Fruit fly (Drosophila melanogaster): Measurements from ENCODE around the gene CG34106.

CG34106 gene

DNA sequence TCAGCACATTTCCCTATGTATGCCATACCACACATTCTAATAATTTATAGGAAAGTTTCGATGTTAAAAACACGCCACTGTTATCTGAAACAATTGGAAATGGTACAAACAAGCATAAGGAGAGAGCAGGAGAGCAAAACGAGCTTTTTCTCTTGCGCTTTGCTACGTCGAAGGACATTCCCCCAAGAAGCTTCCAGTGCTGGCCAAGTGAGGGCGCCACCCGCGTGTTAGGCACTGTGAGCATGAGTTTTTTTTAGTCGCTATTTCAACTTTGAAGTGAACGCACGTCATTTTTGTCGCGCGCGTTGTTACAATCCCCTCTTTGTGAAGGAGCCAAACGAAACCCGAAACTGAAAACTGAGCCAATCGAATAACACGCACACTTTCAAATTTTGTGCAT is at the start of gene CG34106, which contains the start of gene beat-IIIa:
Gene CG34106, plus strand, starts transcription at position 230 of the 400 bp plus-strand sequence.
Gene beat-IIIa, plus strand, starts transcription at position 230 of the 400 bp plus-strand sequence.
- no peak for TF ChIP-seq CG7101 (tag; optimal IDR thresholded peaks at IDR 0.05)
- no peak for TF ChIP-seq CG12768 (GFP tag; optimal IDR thresholded peaks at IDR 0.05)
- no peak for TF ChIP-seq CG1620 (GFP tag; optimal IDR thresholded peaks at IDR 0.05)
- TF ChIP-seq ovo (GFP tag; optimal IDR thresholded peaks at IDR 0.05): no peak
- TF ChIP-seq toe (GFP tag; optimal IDR thresholded peaks at IDR 0.05): no peak
- no peak for TF ChIP-seq cnc (optimal IDR thresholded peaks at IDR 0.05)
- no peak for TF ChIP-seq Crg-1 (GFP tag; optimal IDR thresholded peaks at IDR 0.05)
- no peak for TF ChIP-seq Clk (GFP tag; optimal IDR thresholded peaks at IDR 0.05)
- no peak for TF ChIP-seq Hr96 (GFP tag; optimal IDR thresholded peaks at IDR 0.05)
- TF ChIP-seq bab1 (GFP tag; optimal IDR thresholded peaks at IDR 0.05): no peak
- TF ChIP-seq CG7045 (GFP tag; optimal IDR thresholded peaks at IDR 0.05): no peak
- TF ChIP-seq CG33017 (tag; optimal IDR thresholded peaks at IDR 0.05): no peak
- TF ChIP-seq Mnt (GFP tag; optimal IDR thresholded peaks at IDR 0.05): no peak
- TF ChIP-seq CG11617 (GFP tag; optimal IDR thresholded peaks at IDR 0.05): no peak

DNA sequence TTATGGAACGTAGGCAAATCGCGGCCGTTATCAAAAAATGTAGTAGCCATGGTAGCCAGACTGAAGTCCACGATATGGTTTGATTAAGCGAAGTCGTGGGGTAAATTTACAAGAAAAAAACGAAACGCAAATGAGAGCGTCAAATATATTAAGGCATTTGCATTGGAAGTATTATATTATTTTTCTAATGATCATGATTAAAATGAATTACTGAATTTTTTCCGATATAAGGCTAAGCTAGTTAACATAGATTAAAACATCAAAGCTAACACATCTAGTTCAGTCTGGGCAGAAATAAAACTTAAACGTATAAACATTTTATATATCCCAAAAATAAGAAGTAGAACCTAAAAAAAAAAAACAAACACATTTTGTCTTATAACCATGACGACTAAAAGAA is 43.5 kb upstream of the CG34106 start, which contains the start of gene CG12620:
Gene CG12620, plus strand, starts transcription at position 301 of the 400 bp plus-strand sequence.
- TF ChIP-seq CG12768 (GFP tag; optimal IDR thresholded peaks at IDR 0.05) (no peak), pad (GFP tag; optimal IDR thresholded peaks at IDR 0.05) (no peak), Hr96 (GFP tag; optimal IDR thresholded peaks at IDR 0.05) (no peak), CG7101 (tag; optimal IDR thresholded peaks at IDR 0.05) (no peak), CG7045 (GFP tag; optimal IDR thresholded peaks at IDR 0.05) (no peak), CG33017 (tag; optimal IDR thresholded peaks at IDR 0.05) (no peak), cic (GFP tag; optimal IDR thresholded peaks at IDR 0.05) (no peak), tj (GFP tag; optimal IDR thresholded peaks at IDR 0.05) (no peak), kay (GFP tag; ENCODE audit: borderline replicate concordance) (no peak), CG11617 (GFP tag; optimal IDR thresholded peaks at IDR 0.05) (no peak)

DNA sequence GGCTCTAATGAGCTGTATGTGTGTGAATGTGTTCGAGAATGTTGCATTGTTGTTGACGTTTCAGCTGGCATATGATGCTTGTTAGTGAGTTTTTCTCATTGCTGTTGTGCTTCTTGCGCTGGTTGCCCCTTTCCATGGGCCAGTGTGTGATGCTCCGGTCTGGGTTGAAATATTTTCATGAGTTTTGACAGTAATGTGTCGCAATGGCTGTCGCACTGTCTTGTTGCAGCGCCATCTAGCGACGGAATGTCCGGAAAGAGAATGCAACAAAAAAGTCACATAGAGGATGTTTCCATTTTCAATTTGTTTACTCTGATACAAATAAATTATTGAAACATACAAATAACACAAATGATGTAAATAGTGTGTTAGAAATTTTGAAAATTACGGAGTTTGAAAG is 38.1 kb upstream of the CG34106 start:
- TF ChIP-seq ovo (GFP tag; optimal IDR thresholded peaks at IDR 0.05): no peak
- no peak for TF ChIP-seq kay (GFP tag; ENCODE audit: borderline replicate concordance)
- no peak for TF ChIP-seq Hr96 (GFP tag; optimal IDR thresholded peaks at IDR 0.05)
- TF ChIP-seq CG7045 (GFP tag; optimal IDR thresholded peaks at IDR 0.05): no peak
- TF ChIP-seq cic (GFP tag; optimal IDR thresholded peaks at IDR 0.05): no peak
- TF ChIP-seq Mnt (GFP tag; optimal IDR thresholded peaks at IDR 0.05): no peak
- no peak for TF ChIP-seq CG7101 (tag; optimal IDR thresholded peaks at IDR 0.05)
- no peak for TF ChIP-seq CG33017 (tag; optimal IDR thresholded peaks at IDR 0.05)
- no peak for TF ChIP-seq CG14711 (tag; optimal IDR thresholded peaks at IDR 0.05)
- TF ChIP-seq tj (GFP tag; optimal IDR thresholded peaks at IDR 0.05): no peak
- no peak for TF ChIP-seq bab1 (GFP tag; optimal IDR thresholded peaks at IDR 0.05)
- no peak for TF ChIP-seq toe (GFP tag; optimal IDR thresholded peaks at IDR 0.05)
- no peak for TF ChIP-seq CG11617 (GFP tag; optimal IDR thresholded peaks at IDR 0.05)
- no peak for TF ChIP-seq Clk (GFP tag; optimal IDR thresholded peaks at IDR 0.05)
- no peak for TF ChIP-seq CG1620 (GFP tag; optimal IDR thresholded peaks at IDR 0.05)

DNA sequence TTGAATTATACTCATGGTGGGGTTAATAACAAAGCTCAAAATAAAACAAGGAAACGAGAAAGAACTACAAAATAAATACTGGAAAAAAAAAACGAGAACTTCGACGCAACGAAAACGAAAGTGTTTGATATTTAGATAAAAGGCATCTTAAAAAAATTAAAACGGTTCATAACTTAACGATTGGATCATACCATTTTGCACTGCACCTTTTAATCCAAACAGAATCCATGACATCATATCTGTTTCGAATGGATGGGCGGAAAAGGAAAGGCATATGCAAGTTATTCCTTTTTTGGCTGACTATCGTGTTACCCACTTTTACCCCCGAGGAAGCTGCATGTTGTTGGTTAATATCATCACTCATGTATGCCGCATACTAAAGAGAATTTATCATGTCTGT is 5.0 kb upstream of the CG34106 start, which contains the start of gene CG31784:
Gene CG31784, minus strand, starts transcription at position 101 of the 400 bp plus-strand sequence.
- TF ChIP-seq CG7045 (GFP tag; optimal IDR thresholded peaks at IDR 0.05): no peak
- TF ChIP-seq Clk (GFP tag; optimal IDR thresholded peaks at IDR 0.05): no peak
- no peak for TF ChIP-seq CG7101 (tag; optimal IDR thresholded peaks at IDR 0.05)
- no peak for TF ChIP-seq cic (GFP tag; optimal IDR thresholded peaks at IDR 0.05)
- TF ChIP-seq Hr96 (GFP tag; optimal IDR thresholded peaks at IDR 0.05): no peak
- TF ChIP-seq CG14711 (tag; optimal IDR thresholded peaks at IDR 0.05): no peak
- TF ChIP-seq Crg-1 (GFP tag; optimal IDR thresholded peaks at IDR 0.05): no peak
- no peak for TF ChIP-seq Mnt (GFP tag; optimal IDR thresholded peaks at IDR 0.05)
- no peak for TF ChIP-seq bab1 (GFP tag; optimal IDR thresholded peaks at IDR 0.05)
- no peak for TF ChIP-seq kay (GFP tag; ENCODE audit: borderline replicate concordance)
- no peak for TF ChIP-seq CG1620 (GFP tag; optimal IDR thresholded peaks at IDR 0.05)
- TF ChIP-seq pad (GFP tag; optimal IDR thresholded peaks at IDR 0.05): no peak
- TF ChIP-seq CG33017 (tag; optimal IDR thresholded peaks at IDR 0.05): no peak
- TF ChIP-seq cnc (optimal IDR thresholded peaks at IDR 0.05): no peak
- no peak for TF ChIP-seq ovo (GFP tag; optimal IDR thresholded peaks at IDR 0.05)
- TF ChIP-seq CG11617 (GFP tag; optimal IDR thresholded peaks at IDR 0.05): no peak

DNA sequence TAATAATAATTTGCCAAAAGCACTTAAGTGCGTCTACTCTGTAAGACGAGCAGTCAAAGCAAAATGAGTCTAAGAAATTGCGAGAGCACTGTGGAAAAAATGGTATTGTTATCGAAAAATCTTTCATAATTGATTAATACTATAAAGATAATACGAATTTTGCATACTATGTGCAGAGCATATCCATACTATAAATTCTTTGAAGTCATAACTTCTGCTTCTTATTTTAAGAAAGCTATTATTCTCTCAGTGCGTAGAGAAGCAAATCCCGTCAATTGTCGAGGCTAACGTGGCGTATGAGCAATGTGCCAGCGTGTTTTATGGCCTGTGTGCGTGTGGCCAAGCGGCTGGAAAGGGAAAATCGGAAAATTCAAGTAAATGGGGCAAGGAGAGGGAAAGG is 28.8 kb downstream of the CG34106 start:
- TF ChIP-seq CG7045 (GFP tag; optimal IDR thresholded peaks at IDR 0.05): no peak
- no peak for TF ChIP-seq cic (GFP tag; optimal IDR thresholded peaks at IDR 0.05)
- no peak for TF ChIP-seq pad (GFP tag; optimal IDR thresholded peaks at IDR 0.05)
- TF ChIP-seq Clk (GFP tag; optimal IDR thresholded peaks at IDR 0.05): no peak
- no peak for TF ChIP-seq CG7101 (tag; optimal IDR thresholded peaks at IDR 0.05)
- no peak for TF ChIP-seq CG14711 (tag; optimal IDR thresholded peaks at IDR 0.05)
- TF ChIP-seq tj (GFP tag; optimal IDR thresholded peaks at IDR 0.05): no peak
- no peak for TF ChIP-seq toe (GFP tag; optimal IDR thresholded peaks at IDR 0.05)
- TF ChIP-seq CG33017 (tag; optimal IDR thresholded peaks at IDR 0.05): no peak
- no peak for TF ChIP-seq Hr96 (GFP tag; optimal IDR thresholded peaks at IDR 0.05)
- no peak for TF ChIP-seq Mnt (GFP tag; optimal IDR thresholded peaks at IDR 0.05)
- TF ChIP-seq CG12768 (GFP tag; optimal IDR thresholded peaks at IDR 0.05): no peak
- TF ChIP-seq cnc (optimal IDR thresholded peaks at IDR 0.05): no peak
- no peak for TF ChIP-seq CG1620 (GFP tag; optimal IDR thresholded peaks at IDR 0.05)
- no peak for TF ChIP-seq ovo (GFP tag; optimal IDR thresholded peaks at IDR 0.05)
- TF ChIP-seq Crg-1 (GFP tag; optimal IDR thresholded peaks at IDR 0.05): no peak
- no peak for TF ChIP-seq CG11617 (GFP tag; optimal IDR thresholded peaks at IDR 0.05)
- TF ChIP-seq CG5204 (GFP tag; optimal IDR thresholded peaks at IDR 0.05): no peak

DNA sequence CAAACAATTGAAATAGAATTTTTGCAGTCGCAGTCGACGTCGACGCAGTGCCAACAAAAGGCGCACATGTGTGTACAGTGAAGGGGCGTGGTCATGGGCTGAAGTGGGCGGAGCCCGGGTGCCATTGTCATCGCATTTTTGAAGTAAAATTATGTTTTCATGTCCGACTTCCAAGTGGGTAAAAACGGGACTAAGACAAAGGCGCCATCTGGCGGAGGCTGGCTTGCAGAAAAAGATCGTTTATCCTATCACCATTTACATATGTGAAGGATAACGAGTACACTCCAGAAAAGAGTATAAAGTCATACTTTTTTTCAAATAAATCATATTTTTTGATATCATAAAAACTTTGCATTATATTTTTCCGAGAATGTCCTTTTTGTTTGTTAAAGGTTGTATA is 32.5 kb downstream of the CG34106 start:
- no peak for TF ChIP-seq ovo (GFP tag; optimal IDR thresholded peaks at IDR 0.05)
- TF ChIP-seq CG33017 (tag; optimal IDR thresholded peaks at IDR 0.05): no peak
- TF ChIP-seq CG14711 (tag; optimal IDR thresholded peaks at IDR 0.05): no peak
- no peak for TF ChIP-seq CG5204 (GFP tag; optimal IDR thresholded peaks at IDR 0.05)
- no peak for TF ChIP-seq Clk (GFP tag; optimal IDR thresholded peaks at IDR 0.05)
- no peak for TF ChIP-seq kay (GFP tag; ENCODE audit: borderline replicate concordance)
- no peak for TF ChIP-seq CG11617 (GFP tag; optimal IDR thresholded peaks at IDR 0.05)
- no peak for TF ChIP-seq pad (GFP tag; optimal IDR thresholded peaks at IDR 0.05)
- TF ChIP-seq cic (GFP tag; optimal IDR thresholded peaks at IDR 0.05): no peak
- no peak for TF ChIP-seq cnc (optimal IDR thresholded peaks at IDR 0.05)
- no peak for TF ChIP-seq bab1 (GFP tag; optimal IDR thresholded peaks at IDR 0.05)
- no peak for TF ChIP-seq CG7045 (GFP tag; optimal IDR thresholded peaks at IDR 0.05)
- TF ChIP-seq toe (GFP tag; optimal IDR thresholded peaks at IDR 0.05): no peak
- TF ChIP-seq CG7101 (tag; optimal IDR thresholded peaks at IDR 0.05): no peak

All from whole organism, adult.